Worm (Caenorhabditis elegans): ENCODE data around the gene vha-15.
A peak's percentile ranks its signal among the peaks of the same experiment; 100 is the strongest.

ce11 chrX:2216662-2217061, 21.0 kb upstream of the vha-15 start:
- no peak for TF ChIP-seq egl-27 (tag; optimal IDR thresholded peaks at IDR 0.05)
- TF ChIP-seq nhr-21 (tag; optimal IDR thresholded peaks at IDR 0.05), result peak; percentile 68
- TF ChIP-seq nhr-10 (tag; optimal IDR thresholded peaks at IDR 0.05), result no peak
- TF ChIP-seq unc-39 (tag; optimal IDR thresholded peaks at IDR 0.05), result no peak
- no peak for TF ChIP-seq elt-1 (tag; optimal IDR thresholded peaks at IDR 0.05)
- TF ChIP-seq ceh-82 (tag; optimal IDR thresholded peaks at IDR 0.05), result no peak
- TF ChIP-seq nhr-25 (tag; optimal IDR thresholded peaks at IDR 0.05), result peak; percentile 25
- no peak for TF ChIP-seq unc-62 (GFP tag; optimal IDR thresholded peaks at IDR 0.05)
- TF ChIP-seq mdl-1 (tag; optimal IDR thresholded peaks at IDR 0.05), result no peak
- no peak for TF ChIP-seq ztf-11 (tag; optimal IDR thresholded peaks at IDR 0.05)
- no peak for TF ChIP-seq skn-1 (tag; optimal IDR thresholded peaks at IDR 0.05)
